Worm (Caenorhabditis elegans) whole organism, L3 larva: ENCODE measurements around the gene Y49A10A.2.

ENCODE experiments used
- R02D3.7 ChIP-seq: fragments of 150-350 bp; optimal IDR thresholded peaks from 2 replicates; lab custom pipeline; 2014; ENCODE audit warnings: missing biosample characterization, missing genetic modification characterization
- ZK546.5 ChIP-seq: sonication (generic microtip); optimal IDR thresholded peaks from 2 replicates; lab custom pipeline; 2017; ENCODE audit warnings: missing biosample characterization, missing genetic modification characterization
- aly-2 ChIP-seq: fragments of 150-350 bp; optimal IDR thresholded peaks from 2 replicates; lab custom pipeline; 2014; ENCODE audit warnings: missing biosample characterization, missing genetic modification characterization
- ama-1 ChIP-seq: fragments of 150-350 bp; optimal IDR thresholded peaks from 2 replicates; lab custom pipeline; 2018
- ceh-16 ChIP-seq: sonication (generic microtip); optimal IDR thresholded peaks from 2 replicates; lab custom pipeline; 2017; ENCODE audit warnings: missing biosample characterization, missing genetic modification characterization
- ceh-28 ChIP-seq: fragments of 150-350 bp; optimal IDR thresholded peaks from 2 replicates; lab custom pipeline; 2014; ENCODE audit warnings: missing biosample characterization, missing genetic modification reagents, missing genetic modification characterization
- ceh-82 ChIP-seq: fragments of 150-350 bp; optimal IDR thresholded peaks from 2 replicates; lab custom pipeline; 2014; ENCODE audit warnings: missing biosample characterization, missing genetic modification characterization
- ceh-9 ChIP-seq: sonication (generic microtip); optimal IDR thresholded peaks from 2 replicates; lab custom pipeline; 2018; ENCODE audit warnings: missing biosample characterization, missing genetic modification characterization
- daf-12 ChIP-seq: fragments of 150-350 bp; optimal IDR thresholded peaks from 2 replicates; lab custom pipeline; 2014; ENCODE audit warnings: missing biosample characterization, missing genetic modification reagents, missing genetic modification characterization
- egl-27 ChIP-seq: sonication (generic microtip); optimal IDR thresholded peaks from 4 replicates; lab custom pipeline; 2017; ENCODE audit warnings: missing biosample characterization, missing genetic modification reagents, missing genetic modification characterization
- elt-1 ChIP-seq: fragments of 150-350 bp; optimal IDR thresholded peaks from 2 replicates; lab custom pipeline; 2014; ENCODE audit warnings: missing biosample characterization, missing genetic modification characterization
- elt-2 ChIP-seq: sonication (generic microtip); optimal IDR thresholded peaks from 2 replicates; lab custom pipeline; 2016; ENCODE audit warnings: missing genetic modification reagents, mild to moderate bottlenecking, missing genetic modification characterization, missing compliant biosample characterization
- elt-3 ChIP-seq, 3 experiments: fragments of 150-350 bp in 1 of 3; sonication (generic microtip) in 2 of 3; optimal IDR thresholded peaks; 2 replicates in 2 of 3; 4 replicates in 1 of 3; lab custom pipeline; 2014 to 2017; ENCODE audit warnings: missing biosample characterization in 3 of 3, missing genetic modification characterization in 3 of 3
- eor-1 ChIP-seq, 2 experiments: fragments of 150-350 bp; optimal IDR thresholded peaks; 2 replicates each; lab custom pipeline; 2014 to 2018; ENCODE audit warnings: missing biosample characterization in 2 of 2, missing genetic modification characterization in 2 of 2
- fkh-10 ChIP-seq: sonication (generic microtip); optimal IDR thresholded peaks from 2 replicates; lab custom pipeline; 2017; ENCODE audit warnings: missing biosample characterization, missing genetic modification reagents, missing genetic modification characterization
- fkh-2 ChIP-seq: fragments of 150-350 bp; optimal IDR thresholded peaks from 2 replicates; lab custom pipeline; 2014; ENCODE audit warnings: missing biosample characterization, missing genetic modification reagents, missing genetic modification characterization
- fos-1 ChIP-seq: fragments of 150-350 bp; optimal IDR thresholded peaks from 2 replicates; lab custom pipeline; 2014; ENCODE audit warnings: missing biosample characterization, missing genetic modification characterization
- hmg-11 ChIP-seq: sonication (generic microtip); optimal IDR thresholded peaks from 2 replicates; lab custom pipeline; 2016; ENCODE audit warnings: missing genetic modification characterization, missing compliant biosample characterization
- jun-1 ChIP-seq: fragments of 150-350 bp; optimal IDR thresholded peaks from 2 replicates; lab custom pipeline; 2014; ENCODE audit warnings: missing biosample characterization, missing genetic modification reagents, missing genetic modification characterization
- lin-15B ChIP-seq: fragments of 150-350 bp; optimal IDR thresholded peaks from 2 replicates; lab custom pipeline; 2014; ENCODE audit warnings: missing biosample characterization, missing genetic modification characterization
- lin-39 ChIP-seq: fragments of 150-350 bp; optimal IDR thresholded peaks from 2 replicates; lab custom pipeline; 2018; ENCODE audit warnings: missing biosample characterization, missing genetic modification reagents, missing genetic modification characterization
- lsy-12 ChIP-seq: sonication (generic microtip); optimal IDR thresholded peaks from 2 replicates; lab custom pipeline; 2016; ENCODE audit warnings: mild to moderate bottlenecking, missing genetic modification characterization, missing compliant biosample characterization
- mdl-1 ChIP-seq: fragments of 150-350 bp; optimal IDR thresholded peaks from 2 replicates; lab custom pipeline; 2014; ENCODE audit warnings: missing biosample characterization, missing genetic modification characterization
- mml-1 ChIP-seq: fragments of 150-350 bp; sonication (generic microtip); optimal IDR thresholded peaks from 3 replicates; lab custom pipeline; 2014; ENCODE audit warnings: missing biosample characterization, missing genetic modification characterization
- nfya-1 ChIP-seq: sonication (generic microtip); optimal IDR thresholded peaks from 2 replicates; lab custom pipeline; 2017; ENCODE audit warnings: missing genetic modification characterization, mild to moderate bottlenecking, missing compliant biosample characterization, antibody characterized with exemption, moderate library complexity; ENCODE audit not compliant: insufficient read depth
- nhr-11 ChIP-seq: fragments of 150-350 bp; optimal IDR thresholded peaks from 2 replicates; lab custom pipeline; 2014; ENCODE audit warnings: missing biosample characterization, missing genetic modification characterization
- nhr-12 ChIP-seq: fragments of 150-350 bp; optimal IDR thresholded peaks from 2 replicates; lab custom pipeline; 2014; ENCODE audit warnings: missing biosample characterization, missing genetic modification characterization
- nhr-23 ChIP-seq: fragments of 150-350 bp; optimal IDR thresholded peaks from 2 replicates; lab custom pipeline; 2014; ENCODE audit warnings: missing biosample characterization, missing genetic modification reagents, missing genetic modification characterization
- nhr-237 ChIP-seq: fragments of 150-350 bp; optimal IDR thresholded peaks from 2 replicates; lab custom pipeline; 2014; ENCODE audit warnings: missing biosample characterization, missing genetic modification characterization
- nhr-25 ChIP-seq: sonication (generic microtip); optimal IDR thresholded peaks from 2 replicates; lab custom pipeline; 2017; ENCODE audit warnings: missing biosample characterization, missing genetic modification characterization
- nhr-43 ChIP-seq: sonication (generic microtip); optimal IDR thresholded peaks from 2 replicates; lab custom pipeline; 2016; ENCODE audit warnings: mild to moderate bottlenecking, missing genetic modification characterization, missing compliant biosample characterization; ENCODE audit not compliant: poor library complexity, severe bottlenecking
- nhr-67 ChIP-seq: fragments of 150-350 bp; optimal IDR thresholded peaks from 2 replicates; lab custom pipeline; 2014; ENCODE audit warnings: missing biosample characterization, missing genetic modification characterization
- nhr-76 ChIP-seq: fragments of 150-350 bp; sonication (generic microtip); optimal IDR thresholded peaks from 5 replicates; lab custom pipeline; 2014; ENCODE audit warnings: missing biosample characterization, missing genetic modification characterization
- pha-4 ChIP-seq: fragments of 150-350 bp; optimal IDR thresholded peaks from 2 replicates; lab custom pipeline; 2014; ENCODE audit warnings: missing biosample characterization, missing genetic modification reagents, missing genetic modification characterization
- pqm-1 ChIP-seq: fragments of 150-350 bp; optimal IDR thresholded peaks from 2 replicates; lab custom pipeline; 2017; ENCODE audit warnings: missing biosample characterization, missing genetic modification characterization, inconsistent platforms
- sea-2 ChIP-seq: fragments of 150-350 bp; sonication (generic microtip); optimal IDR thresholded peaks from 4 replicates; lab custom pipeline; 2014; ENCODE audit warnings: missing biosample characterization, missing genetic modification reagents, missing genetic modification characterization
- skn-1 ChIP-seq: fragments of 150-350 bp; optimal IDR thresholded peaks from 2 replicates; lab custom pipeline; 2014; ENCODE audit warnings: missing biosample characterization, missing genetic modification characterization
- snpc-4 ChIP-seq: fragments of 150-350 bp; optimal IDR thresholded peaks from 2 replicates; lab custom pipeline; 2014; ENCODE audit warnings: missing biosample characterization, missing genetic modification characterization
- unc-62 ChIP-seq: fragments of 150-350 bp; sonication (generic microtip); optimal IDR thresholded peaks from 4 replicates; lab custom pipeline; 2014; ENCODE audit warnings: missing biosample characterization, missing genetic modification reagents, missing genetic modification characterization
- zag-1 ChIP-seq: fragments of 150-350 bp; optimal IDR thresholded peaks from 2 replicates; lab custom pipeline; 2014; ENCODE audit warnings: missing biosample characterization, missing genetic modification characterization
- ztf-4 ChIP-seq: fragments of 150-350 bp; optimal IDR thresholded peaks from 2 replicates; lab custom pipeline; 2014; ENCODE audit warnings: missing biosample characterization, missing genetic modification characterization

The Y49A10A.2 gene

ce11 chrX:10336138-10336537 is 36.3 kb downstream of the Y49A10A.2 start, which contains the start of gene idpa-3:
Gene idpa-3 (plus strand): TSS chrX:10336438.
- TF ChIP-seq fkh-2 (tag; lab: Kevin White, UChicago) (no peak), zag-1 (tag; lab: Kevin White, UChicago) (no peak), jun-1 (tag; lab: Kevin White, UChicago) (no peak), nhr-25 (tag; lab: Kevin White, UChicago) (no peak), unc-62 (GFP tag; lab: Kevin White, UChicago) (no peak), lin-15B (tag; lab: Kevin White, UChicago) (no peak), mdl-1 (no peak)

- TF ChIP-seq sea-2 = no peak
- no peak for TF ChIP-seq ZK546.5 (tag; lab: Kevin White, UChicago)
- no peak for TF ChIP-seq ama-1 (lab: Kevin White, UChicago)
- peak; percentile 75 for TF ChIP-seq nhr-11 (tag; lab: Kevin White, UChicago)
- TF ChIP-seq nhr-25 (tag; lab: Kevin White, UChicago) = no peak
- TF ChIP-seq skn-1 = no peak
- no peak for TF ChIP-seq jun-1 (tag; lab: Kevin White, UChicago)
- peak; percentile 82 for TF ChIP-seq pqm-1 (tag; lab: Kevin White, UChicago)
- TF ChIP-seq nhr-67 = no peak
- TF ChIP-seq elt-3 (tag; optimal IDR thresholded peaks at IDR 0.05; lab: Kevin White, UChicago) = no peak
- no peak for TF ChIP-seq nhr-23 (tag; lab: Kevin White, UChicago)
- TF ChIP-seq ztf-4 (tag; lab: Kevin White, UChicago) = no peak
- TF ChIP-seq nhr-237 (tag; lab: Kevin White, UChicago) = no peak
- TF ChIP-seq ceh-9 (tag; lab: Kevin White, UChicago) = no peak
- TF ChIP-seq elt-2 (tag; lab: Kevin White, UChicago) = peak; percentile 80
- no peak for TF ChIP-seq nhr-76 (tag; lab: Kevin White, UChicago)
- no peak for TF ChIP-seq hmg-11 (tag; lab: Kevin White, UChicago)
- TF ChIP-seq R02D3.7 (tag; lab: Kevin White, UChicago) = no peak
- no peak for TF ChIP-seq lsy-12
- TF ChIP-seq ceh-28 (tag; lab: Kevin White, UChicago) = no peak
- TF ChIP-seq fos-1 (tag; lab: Kevin White, UChicago) = no peak
- no peak for TF ChIP-seq aly-2 (tag; lab: Kevin White, UChicago)
- TF ChIP-seq fkh-10 = no peak
- TF ChIP-seq mml-1 (tag; lab: Kevin White, UChicago) = peak; percentile 83
- TF ChIP-seq mdl-1 = no peak
- TF ChIP-seq ceh-82 = no peak
- no peak for TF ChIP-seq nhr-43 (tag; lab: Kevin White, UChicago)
- no peak for TF ChIP-seq lin-15B (tag; lab: Kevin White, UChicago)
- TF ChIP-seq egl-27 (tag; lab: Kevin White, UChicago) = no peak
- TF ChIP-seq elt-1 (tag; lab: Kevin White, UChicago) = no peak
- TF ChIP-seq snpc-4 = no peak
- TF ChIP-seq pha-4 (tag; lab: Kevin White, UChicago) = peak; percentile 13
- TF ChIP-seq eor-1 (tag; optimal IDR thresholded peaks at IDR 0.05; lab: Kevin White, UChicago) = no peak
- TF ChIP-seq ceh-16 (tag; lab: Kevin White, UChicago) = no peak
- no peak for TF ChIP-seq fkh-2 (tag; lab: Kevin White, UChicago)
- TF ChIP-seq nhr-12 (tag; lab: Kevin White, UChicago) = no peak
- TF ChIP-seq daf-12 = no peak
- no peak for TF ChIP-seq nfya-1 (tag; lab: Kevin White, UChicago)
Observed at ce11 chrX:10333301-10333854, 39.1 kb downstream of the Y49A10A.2 start, which contains the start of gene R07E3.4. Gene R07E3.4 (minus strand): TSS chrX:10333351.

ce11 chrX:10332035-10332614 is 40.3 kb downstream of the Y49A10A.2 start:
- TF ChIP-seq lin-39 (peak; percentile 42), egl-27 (tag; lab: Kevin White, UChicago) (no peak), jun-1 (tag; lab: Kevin White, UChicago) (peak; percentile 14), nfya-1 (tag; lab: Kevin White, UChicago) (peak; percentile 35), ceh-82 (no peak), nhr-43 (tag; lab: Kevin White, UChicago) (peak; percentile 31), nhr-67 (no peak), aly-2 (tag; lab: Kevin White, UChicago) (no peak), zag-1 (tag; lab: Kevin White, UChicago) (no peak), hmg-11 (tag; lab: Kevin White, UChicago) (no peak), mml-1 (tag; lab: Kevin White, UChicago) (peak; percentile 91), nhr-23 (tag; lab: Kevin White, UChicago) (peak; percentile 70), mdl-1 (peak; percentile 30), unc-62 (GFP tag; lab: Kevin White, UChicago) (no peak), nhr-25 (tag; lab: Kevin White, UChicago) (peak; percentile 42), elt-3 (tag; optimal IDR thresholded peaks at IDR 0.05; lab: Kevin White, UChicago) (peak in 1 of 3 experiments; percentile 16), pqm-1 (tag; lab: Kevin White, UChicago) (peak; percentile 63), fos-1 (tag; lab: Kevin White, UChicago) (no peak), elt-2 (tag; lab: Kevin White, UChicago) (peak; percentile 85), lsy-12 (no peak), pha-4 (tag; lab: Kevin White, UChicago) (peak; percentile 44)
